Worm (Caenorhabditis elegans) whole organism, early embryonic: ENCODE measurements around the gene F49C5.3.

Source experiments
- B0310.2 ChIP-seq: sonication (generic microtip); optimal IDR thresholded peaks from 2 replicates; lab custom pipeline; 2016; ENCODE audit warnings: mild to moderate bottlenecking, missing genetic modification characterization, missing compliant biosample characterization
- F13C5.2 ChIP-seq: sonication (generic microtip); optimal IDR thresholded peaks from 2 replicates; lab custom pipeline; 2017; ENCODE audit warnings: mild to moderate bottlenecking, missing genetic modification characterization, inconsistent platforms, missing compliant biosample characterization
- aly-1 ChIP-seq: sonication (generic microtip); optimal IDR thresholded peaks from 2 replicates; lab custom pipeline; 2016; ENCODE audit warnings: missing genetic modification characterization, missing compliant biosample characterization
- ama-1 ChIP-seq: fragments of 150-350 bp; optimal IDR thresholded peaks from 2 replicates; lab custom pipeline; 2014
- ceh-13 ChIP-seq: fragments of 200-800 bp; sonication (Bioruptor generic); optimal IDR thresholded peaks from 2 replicates; lab custom pipeline; 2018; ENCODE audit warnings: mild to moderate bottlenecking, missing genetic modification characterization, missing compliant biosample characterization
- ceh-36 ChIP-seq: sonication (generic microtip); optimal IDR thresholded peaks from 2 replicates; lab custom pipeline; 2016; ENCODE audit warnings: missing genetic modification characterization, inconsistent platforms, missing compliant biosample characterization
- ets-7 ChIP-seq: sonication (generic microtip); optimal IDR thresholded peaks from 2 replicates; lab custom pipeline; 2016; ENCODE audit warnings: missing genotype, missing genetic modification characterization, missing compliant biosample characterization
- flt-1 ChIP-seq: fragments of 200-800 bp; sonication (Bioruptor generic); IDR thresholded peaks from 2 replicates; pipeline ENCODE4 v1.3.6; 2022; ENCODE audit warnings: missing genetic modification characterization, missing compliant biosample characterization
- hmbx-1 ChIP-seq: sonication (generic microtip); optimal IDR thresholded peaks from 2 replicates; lab custom pipeline; 2016; ENCODE audit warnings: mild to moderate bottlenecking, missing genetic modification characterization, missing compliant biosample characterization
- hmg-4 ChIP-seq: fragments of 200-800 bp; sonication (Bioruptor generic); optimal IDR thresholded peaks from 2 replicates; lab custom pipeline; 2018; ENCODE audit warnings: mild to moderate bottlenecking, missing genetic modification characterization, missing compliant biosample characterization
- hnd-1 ChIP-seq: sonication (generic microtip); optimal IDR thresholded peaks from 2 replicates; lab custom pipeline; 2016; ENCODE audit warnings: missing genetic modification characterization, missing compliant biosample characterization
- pes-1 ChIP-seq: fragments of 200-800 bp; sonication (Bioruptor generic); IDR thresholded peaks from 2 replicates; pipeline ENCODE4 v1.3.6; 2022; ENCODE audit warnings: missing genetic modification reagents, missing genetic modification characterization, missing compliant biosample characterization
- scrt-1 ChIP-seq: fragments of 200-800 bp; sonication (Bioruptor generic); IDR thresholded peaks from 2 replicates; pipeline ENCODE4 v1.3.6; 2022; ENCODE audit warnings: missing genetic modification characterization, missing compliant biosample characterization
- sea-1 ChIP-seq: fragments of 200-800 bp; sonication (Bioruptor generic); conservative IDR thresholded peaks from 2 replicates; pipeline ENCODE4 v1.3.6; 2022; ENCODE audit warnings: missing genetic modification characterization, missing compliant biosample characterization
- tbx-11 ChIP-seq: fragments of 200-800 bp; sonication (Bioruptor generic); IDR thresholded peaks from 2 replicates; pipeline ENCODE4 v1.3.6; 2022; ENCODE audit warnings: missing genetic modification characterization, missing compliant biosample characterization
- tbx-37 ChIP-seq: fragments of 200-800 bp; sonication (Bioruptor generic); conservative IDR thresholded peaks from 2 replicates; pipeline ENCODE4 v1.3.6; 2022; ENCODE audit warnings: missing genetic modification reagents, missing genetic modification characterization, missing compliant biosample characterization
- tra-4 ChIP-seq: sonication (generic microtip); optimal IDR thresholded peaks from 2 replicates; lab custom pipeline; 2017; ENCODE audit warnings: missing genetic modification characterization, missing compliant biosample characterization

Gene F49C5.3

DNA sequence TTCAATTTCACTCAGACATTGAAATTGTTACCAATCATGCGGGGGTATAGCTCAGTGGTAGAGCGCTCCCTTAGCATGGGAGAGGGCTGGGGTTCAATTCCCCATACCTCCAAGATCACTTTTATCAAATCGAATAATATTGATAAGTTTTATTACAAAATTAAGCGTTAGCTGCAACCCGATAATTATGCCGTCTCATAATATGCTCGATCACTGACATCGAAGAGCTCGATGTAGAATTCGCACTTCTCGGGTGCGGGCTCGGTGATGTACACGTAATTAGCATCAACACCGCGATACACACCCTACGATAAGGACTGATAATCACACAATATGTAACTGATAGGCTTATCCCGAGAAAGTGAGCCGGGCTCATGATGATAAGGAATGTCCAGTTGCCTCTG lies 6.3 kb downstream of the F49C5.3 start:
- TF ChIP-seq tbx-11 (no peak), ceh-36 (tag; lab: Kevin White, UChicago) (no peak), hmbx-1 (tag; lab: Kevin White, UChicago) (no peak), hmg-4 (GFP tag; lab: Kevin White, UChicago) (no peak), tra-4 (tag; lab: Kevin White, UChicago) (no peak), flt-1 (no peak), F13C5.2 (tag; lab: Kevin White, UChicago) (no peak), pes-1 (no peak), scrt-1 (GFP tag; lab: Robert Waterston, UW) (no peak), aly-1 (tag; lab: Kevin White, UChicago) (no peak), B0310.2 (tag; lab: Kevin White, UChicago) (no peak), ets-7 (no peak), sea-1 (GFP tag; lab: Robert Waterston, UW) (no peak), ama-1 (lab: Kevin White, UChicago) (no peak), ceh-13 (GFP tag; lab: Kevin White, UChicago) (no peak), tbx-37 (GFP tag; lab: Robert Waterston, UW) (no peak), hnd-1 (no peak)

DNA sequence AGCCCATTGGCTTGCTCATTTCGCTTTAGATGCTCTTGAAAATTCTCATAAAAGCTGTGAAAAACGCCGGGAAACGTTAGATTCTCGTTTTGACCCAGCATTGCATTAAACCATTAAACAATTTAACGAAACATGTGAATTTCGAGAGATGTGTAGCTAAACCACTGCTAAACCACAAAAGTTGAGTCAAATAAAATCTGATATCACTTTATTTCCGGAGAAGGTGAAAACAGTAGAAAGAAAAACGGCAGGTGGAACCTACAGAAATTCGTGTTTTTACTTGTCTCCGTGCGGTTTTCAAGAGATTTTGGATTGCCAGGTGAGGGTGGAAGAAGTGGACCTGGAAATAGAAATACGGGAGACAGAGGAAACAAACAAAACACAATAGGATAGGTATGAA lies 8.2 kb downstream of the F49C5.3 start, which contains the start of gene F49C5.9:
Gene F49C5.9, minus strand, starts transcription at position 101 of the 400 bp plus-strand sequence.
- TF ChIP-seq pes-1 (no peak), hnd-1 (no peak), hmbx-1 (tag; lab: Kevin White, UChicago) (no peak), flt-1 (no peak), F13C5.2 (tag; lab: Kevin White, UChicago) (no peak), scrt-1 (GFP tag; lab: Robert Waterston, UW) (no peak), tra-4 (tag; lab: Kevin White, UChicago) (no peak), ceh-36 (tag; lab: Kevin White, UChicago) (no peak), aly-1 (tag; lab: Kevin White, UChicago) (no peak), ama-1 (lab: Kevin White, UChicago) (no peak), ceh-13 (GFP tag; lab: Kevin White, UChicago) (no peak), hmg-4 (GFP tag; lab: Kevin White, UChicago) (no peak), ets-7 (no peak), tbx-11 (no peak), sea-1 (GFP tag; lab: Robert Waterston, UW) (no peak), B0310.2 (tag; lab: Kevin White, UChicago) (no peak), tbx-37 (GFP tag; lab: Robert Waterston, UW) (no peak)

DNA sequence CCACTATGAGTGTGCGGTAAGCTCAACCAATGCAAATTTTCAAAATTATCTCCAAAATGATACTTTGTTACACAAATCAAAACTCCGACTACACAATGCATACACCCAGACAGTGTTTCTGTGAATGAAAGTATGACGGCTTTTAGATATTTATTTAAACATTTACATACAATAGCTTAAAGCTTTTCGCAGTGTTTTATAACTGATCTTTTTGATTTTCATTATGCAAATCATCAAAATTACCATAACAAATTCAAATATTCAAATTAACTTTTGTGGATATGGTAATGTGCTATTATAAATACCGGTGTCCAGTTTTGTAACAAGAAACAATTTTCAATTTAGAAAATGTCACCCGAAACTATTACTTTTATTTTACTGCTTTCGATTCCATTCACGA lies 10.1 kb downstream of the F49C5.3 start, which contains the start of the genes F49C5.5 and F49C5.10:
Gene F49C5.5, minus strand, starts transcription at position 101 of the 400 bp plus-strand sequence.
Gene F49C5.10, plus strand, starts transcription at position 344 of the 400 bp plus-strand sequence.
- TF ChIP-seq tra-4 (tag; lab: Kevin White, UChicago) (no peak), tbx-11 (no peak), scrt-1 (GFP tag; lab: Robert Waterston, UW) (no peak), hmbx-1 (tag; lab: Kevin White, UChicago) (no peak), flt-1 (no peak), sea-1 (GFP tag; lab: Robert Waterston, UW) (no peak), ceh-13 (GFP tag; lab: Kevin White, UChicago) (no peak), B0310.2 (tag; lab: Kevin White, UChicago) (no peak), ceh-36 (tag; lab: Kevin White, UChicago) (no peak), hnd-1 (no peak), pes-1 (no peak), tbx-37 (GFP tag; lab: Robert Waterston, UW) (no peak), hmg-4 (GFP tag; lab: Kevin White, UChicago) (no peak), ets-7 (no peak), F13C5.2 (tag; lab: Kevin White, UChicago) (no peak)

DNA sequence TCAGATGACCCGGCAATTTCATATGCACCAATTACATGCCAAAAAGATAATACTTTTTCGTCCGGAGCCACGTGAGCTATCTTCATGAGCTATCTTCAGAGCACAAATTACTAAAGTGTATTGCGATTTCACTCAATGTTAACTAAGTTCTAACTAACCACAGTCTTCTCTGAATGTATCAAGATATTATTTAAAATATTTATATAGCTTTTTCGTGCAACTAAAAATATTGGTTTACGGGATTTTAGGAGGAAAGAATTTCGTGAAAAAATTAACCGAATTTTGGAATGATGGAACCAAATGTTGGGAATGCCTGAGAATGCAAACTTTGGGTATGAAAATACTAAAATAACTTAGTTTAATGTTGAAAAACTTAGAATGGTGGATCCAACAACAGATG lies 11.2 kb downstream of the F49C5.3 start, which contains the start of gene F49C5.16:
Gene F49C5.16, plus strand, starts transcription at position 301 of the 400 bp plus-strand sequence.
- no peak for TF ChIP-seq hmbx-1 (tag; lab: Kevin White, UChicago)
- TF ChIP-seq hmg-4 (GFP tag; lab: Kevin White, UChicago) = no peak
- no peak for TF ChIP-seq ceh-36 (tag; lab: Kevin White, UChicago)
- no peak for TF ChIP-seq scrt-1 (GFP tag; lab: Robert Waterston, UW)
- TF ChIP-seq hnd-1 = no peak
- no peak for TF ChIP-seq F13C5.2 (tag; lab: Kevin White, UChicago)
- no peak for TF ChIP-seq tra-4 (tag; lab: Kevin White, UChicago)
- no peak for TF ChIP-seq tbx-37 (GFP tag; lab: Robert Waterston, UW)
- TF ChIP-seq aly-1 (tag; lab: Kevin White, UChicago) = no peak
- no peak for TF ChIP-seq sea-1 (GFP tag; lab: Robert Waterston, UW)
- TF ChIP-seq pes-1 = no peak
- TF ChIP-seq ets-7 = no peak
- TF ChIP-seq ceh-13 (GFP tag; lab: Kevin White, UChicago) = no peak
- TF ChIP-seq tbx-11 = no peak
- no peak for TF ChIP-seq ama-1 (lab: Kevin White, UChicago)
- no peak for TF ChIP-seq B0310.2 (tag; lab: Kevin White, UChicago)

DNA sequence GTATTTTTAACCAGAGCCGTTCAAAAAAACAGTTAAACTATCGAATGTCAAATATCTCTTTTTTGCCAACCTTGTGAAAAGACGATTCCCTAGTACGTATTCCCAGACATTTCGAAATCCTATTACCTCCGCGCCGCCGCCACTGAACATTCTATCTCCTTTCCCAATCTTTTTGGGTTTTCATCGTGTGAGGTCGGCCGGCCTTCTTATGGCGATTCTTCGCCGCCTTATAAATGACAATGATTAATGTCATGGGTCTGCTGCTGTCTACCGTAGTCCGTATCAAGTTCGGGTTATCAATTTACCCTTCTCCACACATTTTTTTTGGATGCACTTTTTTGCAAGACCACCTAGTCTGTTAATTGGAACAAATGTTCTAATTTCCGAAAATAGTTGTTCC lies 13.3 kb downstream of the F49C5.3 start:
- TF ChIP-seq F13C5.2 (tag; lab: Kevin White, UChicago) (no peak), tbx-11 (no peak), scrt-1 (GFP tag; lab: Robert Waterston, UW) (no peak), ceh-13 (GFP tag; lab: Kevin White, UChicago) (no peak), pes-1 (no peak), hmbx-1 (tag; lab: Kevin White, UChicago) (no peak), aly-1 (tag; lab: Kevin White, UChicago) (no peak), hmg-4 (GFP tag; lab: Kevin White, UChicago) (no peak), ama-1 (lab: Kevin White, UChicago) (no peak), sea-1 (GFP tag; lab: Robert Waterston, UW) (no peak), tbx-37 (GFP tag; lab: Robert Waterston, UW) (no peak), hnd-1 (no peak), flt-1 (no peak), ets-7 (no peak), ceh-36 (tag; lab: Kevin White, UChicago) (no peak), tra-4 (tag; lab: Kevin White, UChicago) (no peak), B0310.2 (tag; lab: Kevin White, UChicago) (no peak)

DNA sequence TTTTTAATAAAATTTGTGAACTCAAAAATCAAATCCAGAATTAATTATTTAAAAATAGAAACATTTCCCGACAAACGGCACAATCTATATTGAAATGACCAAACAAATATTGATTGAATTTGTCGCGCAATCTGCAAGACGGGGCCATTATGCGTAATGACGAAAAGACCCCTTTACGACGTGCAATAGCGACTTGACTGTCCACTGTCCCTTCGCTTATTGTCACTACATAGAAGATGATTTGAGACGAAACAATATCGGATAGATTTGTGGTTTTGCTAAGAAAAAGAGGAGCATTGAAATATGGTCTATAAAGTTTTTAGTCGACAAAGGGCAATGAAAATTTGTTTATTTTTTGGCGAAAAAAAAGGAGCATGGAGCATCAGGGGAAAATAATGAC lies 14.6 kb downstream of the F49C5.3 start:
- TF ChIP-seq B0310.2 (tag; lab: Kevin White, UChicago) (no peak), sea-1 (GFP tag; lab: Robert Waterston, UW) (no peak), flt-1 (no peak), ceh-13 (GFP tag; lab: Kevin White, UChicago) (no peak), F13C5.2 (tag; lab: Kevin White, UChicago) (no peak), scrt-1 (GFP tag; lab: Robert Waterston, UW) (no peak), tbx-11 (no peak), tra-4 (tag; lab: Kevin White, UChicago) (no peak), ets-7 (no peak)
